Fruit fly (Drosophila melanogaster) whole organism, prepupa: ENCODE measurements around the gene Polr1E.

Experiments used
- Blimp-1 ChIP-seq: fragments of 200-800 bp; sonication (Bioruptor generic); optimal IDR thresholded peaks from 3 replicates; lab custom pipeline; 2017; ENCODE audit warnings: missing biosample characterization, missing genetic modification characterization, mild to moderate bottlenecking, moderate library complexity, missing genetic modification reagents
- CG10631 ChIP-seq: fragments of 200-800 bp; sonication (Bioruptor generic); optimal IDR thresholded peaks from 2 replicates; lab custom pipeline; 2016; ENCODE audit warnings: missing biosample characterization, missing genetic modification characterization
- CG11294 ChIP-seq: fragments of 200-800 bp; sonication (Bioruptor generic); IDR thresholded peaks from 2 replicates; pipeline ENCODE4 v1.3.6; 2022; ENCODE audit warnings: missing biosample characterization, missing genetic modification characterization
- CG11762 ChIP-seq: fragments of 200-800 bp; sonication (Bioruptor generic); optimal IDR thresholded peaks from 3 replicates; lab custom pipeline; 2016; ENCODE audit warnings: missing biosample characterization, missing genetic modification characterization; ENCODE audit not compliant: insufficient read depth
- CG11902 ChIP-seq: fragments of 200-800 bp; sonication (Bioruptor generic); optimal IDR thresholded peaks from 3 replicates; lab custom pipeline; 2016; ENCODE audit warnings: missing biosample characterization, missing genetic modification characterization
- CG1621 ChIP-seq: fragments of 200-800 bp; sonication (Bioruptor generic); optimal IDR thresholded peaks from 3 replicates; lab custom pipeline; 2018; ENCODE audit warnings: missing biosample characterization, mild to moderate bottlenecking, missing genetic modification characterization
- CG16779 ChIP-seq: fragments of 200-800 bp; sonication (Bioruptor generic); optimal IDR thresholded peaks from 3 replicates; lab custom pipeline; 2017; ENCODE audit warnings: missing biosample characterization, mild to moderate bottlenecking, missing genetic modification characterization
- CG3032 ChIP-seq: fragments of 200-800 bp; optimal IDR thresholded peaks from 2 replicates; lab custom pipeline; 2019; ENCODE audit warnings: missing biosample characterization, mild to moderate bottlenecking, missing genetic modification characterization, moderate library complexity
- CG32006 ChIP-seq: fragments of 200-800 bp; sonication (Bioruptor generic); optimal IDR thresholded peaks from 3 replicates; lab custom pipeline; 2017; ENCODE audit warnings: missing biosample characterization, mild to moderate bottlenecking, missing genetic modification characterization
- CG34406 ChIP-seq: fragments of 200-800 bp; sonication (Bioruptor generic); optimal IDR thresholded peaks from 3 replicates; lab custom pipeline; 2016; ENCODE audit warnings: missing biosample characterization, missing genetic modification characterization
- CG3919 ChIP-seq: fragments of 200-800 bp; sonication (Bioruptor generic); optimal IDR thresholded peaks from 3 replicates; lab custom pipeline; 2016; ENCODE audit warnings: missing biosample characterization, missing genetic modification characterization
- CG4318 ChIP-seq: fragments of 200-800 bp; sonication (Bioruptor generic); optimal IDR thresholded peaks from 3 replicates; lab custom pipeline; 2017; ENCODE audit warnings: missing biosample characterization, mild to moderate bottlenecking, missing genetic modification characterization
- CG8632 ChIP-seq: fragments of 200-800 bp; sonication (Bioruptor generic); optimal IDR thresholded peaks from 3 replicates; lab custom pipeline; 2016; ENCODE audit warnings: missing biosample characterization, missing genetic modification characterization
- Eip75B ChIP-seq: fragments of 200-800 bp; sonication (Bioruptor generic); optimal IDR thresholded peaks from 3 replicates; lab custom pipeline; 2016; ENCODE audit warnings: missing biosample characterization, missing genetic modification characterization
- Eip78C ChIP-seq: fragments of 200-800 bp; sonication (Bioruptor generic); peaks from one replicate; lab custom pipeline; 2016; ENCODE audit warnings: missing biosample characterization, missing genetic modification characterization
- Ets21C ChIP-seq: fragments of 200-800 bp; sonication (Bioruptor generic); optimal IDR thresholded peaks from 3 replicates; lab custom pipeline; 2016; ENCODE audit warnings: missing biosample characterization, missing genetic modification characterization
- Gug ChIP-seq: fragments of 200-800 bp; sonication (Bioruptor generic); IDR thresholded peaks from 2 replicates; pipeline ENCODE4 v1.3.6; 2022; ENCODE audit warnings: missing biosample characterization, missing genetic modification characterization
- Hr39 ChIP-seq: fragments of 200-800 bp; sonication (Bioruptor generic); optimal IDR thresholded peaks from 2 replicates; lab custom pipeline; 2016; ENCODE audit warnings: missing biosample characterization, missing genetic modification characterization
- Hr4 ChIP-seq: fragments of 200-800 bp; sonication (Bioruptor generic); optimal IDR thresholded peaks from 3 replicates; lab custom pipeline; 2016; ENCODE audit warnings: missing biosample characterization, missing genetic modification characterization
- Lpt ChIP-seq: fragments of 200-800 bp; sonication (Bioruptor generic); optimal IDR thresholded peaks from 3 replicates; lab custom pipeline; 2016; ENCODE audit warnings: missing biosample characterization, missing genetic modification characterization
- OdsH ChIP-seq: fragments of 200-800 bp; sonication (Bioruptor generic); optimal IDR thresholded peaks from 3 replicates; lab custom pipeline; 2016; ENCODE audit warnings: missing biosample characterization, missing genetic modification characterization
- Smox ChIP-seq: fragments of 200-800 bp; sonication (Bioruptor generic); optimal IDR thresholded peaks from 3 replicates; lab custom pipeline; 2016; ENCODE audit warnings: missing biosample characterization, missing genetic modification characterization
- Sox102F ChIP-seq: fragments of 200-800 bp; sonication (Bioruptor generic); optimal IDR thresholded peaks from 2 replicates; lab custom pipeline; 2016; ENCODE audit warnings: missing biosample characterization, mild to moderate bottlenecking, missing genetic modification characterization
- Sox14 ChIP-seq: fragments of 200-800 bp; sonication (Bioruptor generic); optimal IDR thresholded peaks from 3 replicates; lab custom pipeline; 2016; ENCODE audit warnings: missing biosample characterization, missing genetic modification characterization
- Sox15 ChIP-seq: fragments of 200-800 bp; sonication (Bioruptor generic); optimal IDR thresholded peaks from 3 replicates; lab custom pipeline; 2016; ENCODE audit warnings: missing biosample characterization, missing genetic modification characterization
- acj6 ChIP-seq: fragments of 200-800 bp; sonication (Bioruptor generic); optimal IDR thresholded peaks from 3 replicates; lab custom pipeline; 2016; ENCODE audit warnings: missing biosample characterization, missing genetic modification characterization
- cyc ChIP-seq: fragments of 200-800 bp; sonication (Bioruptor generic); optimal IDR thresholded peaks from 3 replicates; lab custom pipeline; 2016; ENCODE audit warnings: missing biosample characterization, missing genetic modification characterization
- dac ChIP-seq: fragments of 200-800 bp; sonication (Bioruptor generic); optimal IDR thresholded peaks from 2 replicates; lab custom pipeline; 2017; ENCODE audit warnings: missing biosample characterization, mild to moderate bottlenecking, missing genetic modification characterization
- eg ChIP-seq: fragments of 200-800 bp; sonication (Bioruptor generic); IDR thresholded peaks from 3 replicates; pipeline ENCODE4 v1.3.6; 2022; ENCODE audit warnings: missing biosample characterization, missing genetic modification characterization
- fd59A ChIP-seq: fragments of 200-800 bp; sonication (Bioruptor generic); optimal IDR thresholded peaks from 2 replicates; lab custom pipeline; 2017; ENCODE audit warnings: missing biosample characterization, mild to moderate bottlenecking, missing genetic modification characterization, missing genetic modification reagents
- fd85E ChIP-seq: fragments of 200-800 bp; sonication (Bioruptor generic); optimal IDR thresholded peaks from 3 replicates; lab custom pipeline; 2016; ENCODE audit warnings: missing biosample characterization, missing genetic modification characterization
- net ChIP-seq: fragments of 200-800 bp; sonication (Bioruptor generic); optimal IDR thresholded peaks from 3 replicates; lab custom pipeline; 2016; ENCODE audit warnings: missing biosample characterization, missing genetic modification characterization
- salr ChIP-seq, 2 experiments: fragments of 200-800 bp; sonication (Bioruptor generic); optimal IDR thresholded peaks; 3 replicates each; lab custom pipeline; 2016 to 2018; ENCODE audit warnings: missing biosample characterization in 2 of 2, missing genetic modification characterization in 2 of 2, mild to moderate bottlenecking in 1 of 2
- spab ChIP-seq: fragments of 200-800 bp; sonication (Bioruptor generic); optimal IDR thresholded peaks from 2 replicates; lab custom pipeline; 2017; ENCODE audit warnings: missing biosample characterization, mild to moderate bottlenecking, missing genetic modification characterization, missing genetic modification reagents
- svp ChIP-seq: fragments of 200-800 bp; sonication (Bioruptor generic); peaks from one replicate; lab custom pipeline; 2016; ENCODE audit warnings: missing biosample characterization, missing genetic modification characterization

The Polr1E gene

dm6 chr3R:18269744-18270348, 31.7 kb downstream of the Polr1E start:
- TF ChIP-seq Smox (GFP tag; lab: Kevin White, UChicago) (no peak), OdsH (GFP tag; lab: Kevin White, UChicago) (no peak)

- TF ChIP-seq CG16779 = no peak
- no peak for TF ChIP-seq Gug (GFP tag; lab: Robert Waterston, UW)
- TF ChIP-seq CG11902 (GFP tag; lab: Kevin White, UChicago) = no peak
- TF ChIP-seq CG1621 (tag; lab: Kevin White, UChicago) = no peak
- TF ChIP-seq Sox14 (GFP tag; lab: Kevin White, UChicago) = no peak
- no peak for TF ChIP-seq CG10631 (GFP tag; lab: Kevin White, UChicago)
- no peak for TF ChIP-seq Blimp-1
- no peak for TF ChIP-seq net (GFP tag; lab: Kevin White, UChicago)
- TF ChIP-seq CG34406 = no peak
- TF ChIP-seq CG11762 (GFP tag; lab: Kevin White, UChicago) = no peak
- no peak for TF ChIP-seq Eip78C
- TF ChIP-seq Lpt = no peak
- TF ChIP-seq svp (GFP tag; lab: Kevin White, UChicago) = no peak
- TF ChIP-seq Hr4 (GFP tag; lab: Kevin White, UChicago) = no peak
- no peak for TF ChIP-seq acj6 (GFP tag; lab: Kevin White, UChicago)
- no peak for TF ChIP-seq CG8632 (GFP tag; lab: Kevin White, UChicago)
- TF ChIP-seq CG3919 (GFP tag; lab: Kevin White, UChicago) = no peak
- TF ChIP-seq spab (GFP tag; lab: Kevin White, UChicago) = no peak
- TF ChIP-seq fd59A (GFP tag; lab: Kevin White, UChicago) = no peak
- TF ChIP-seq Hr39 (GFP tag; lab: Kevin White, UChicago) = no peak
- TF ChIP-seq, all 60 proteins: peak for 0
Observed at dm6 chr3R:18267489-18267888, 34.0 kb downstream of the Polr1E start, which contains the start of gene CG18599. CG18599 (plus strand) TSS chr3R:18267789.

dm6 chr3R:18266665-18267064, 34.9 kb downstream of the Polr1E start:
- TF ChIP-seq Sox14 (GFP tag; lab: Kevin White, UChicago) (no peak), CG4318 (no peak), Blimp-1 (no peak), Hr4 (GFP tag; lab: Kevin White, UChicago) (no peak), CG11902 (GFP tag; lab: Kevin White, UChicago) (no peak), net (GFP tag; lab: Kevin White, UChicago) (no peak), CG10631 (GFP tag; lab: Kevin White, UChicago) (no peak), Smox (GFP tag; lab: Kevin White, UChicago) (no peak), fd85E (GFP tag; lab: Kevin White, UChicago) (no peak)

dm6 chr3R:18265275-18265674, 36.3 kb downstream of the Polr1E start:
- TF ChIP-seq CG11294 (GFP tag; lab: Robert Waterston, UW) (no peak), fd85E (GFP tag; lab: Kevin White, UChicago) (no peak), dac (no peak), CG3032 (no peak), Eip75B (GFP tag; lab: Kevin White, UChicago) (no peak), CG32006 (GFP tag; lab: Kevin White, UChicago) (no peak), CG1621 (tag; lab: Kevin White, UChicago) (no peak), Ets21C (GFP tag; lab: Kevin White, UChicago) (no peak), net (GFP tag; lab: Kevin White, UChicago) (no peak), cyc (no peak)

- TF ChIP-seq acj6 (GFP tag; lab: Kevin White, UChicago) (no peak), CG11762 (GFP tag; lab: Kevin White, UChicago) (no peak), CG11294 (GFP tag; lab: Robert Waterston, UW) (no peak), Lpt (no peak), Sox102F (no peak), salr (GFP tag; optimal IDR thresholded peaks at IDR 0.05; lab: Kevin White, UChicago) (no peak), eg (GFP tag; lab: Robert Waterston, UW) (no peak), CG10631 (GFP tag; lab: Kevin White, UChicago) (no peak), Sox15 (GFP tag; lab: Kevin White, UChicago) (no peak), CG1621 (tag; lab: Kevin White, UChicago) (no peak), spab (GFP tag; lab: Kevin White, UChicago) (no peak), Eip78C (no peak)
Observed at dm6 chr3R:18261602-18262001, 39.9 kb downstream of the Polr1E start.
